Worm (Caenorhabditis elegans): Measurements from ENCODE around the gene T07A5.1.

The T07A5.1 gene

ce11 chrIII:10333961-10334542, 28.1 kb upstream of the T07A5.1 start, which contains the start of the genes jmjd-4 and mev-1 (continued):
- TF ChIP-seq nhr-77 (tag; optimal IDR thresholded peaks at IDR 0.05), result peak; percentile 71
- no peak for TF ChIP-seq sdz-12 (GFP tag; optimal IDR thresholded peaks at IDR 0.05)
- peak; percentile 86 for TF ChIP-seq ceh-20 (GFP tag; IDR thresholded peaks at IDR 0.05)
- TF ChIP-seq unc-39 (tag; optimal IDR thresholded peaks at IDR 0.05), result no peak
- TF ChIP-seq dve-1 (tag; optimal IDR thresholded peaks at IDR 0.05; ENCODE audit: insufficient read depth), result peak; percentile 94
- TF ChIP-seq ZK337.2 (GFP tag; IDR thresholded peaks at IDR 0.05), result no peak
- peak; percentile 99 for TF ChIP-seq aha-1 (tag)
- TF ChIP-seq snpc-4 (tag; optimal IDR thresholded peaks at IDR 0.05), result no peak
- TF ChIP-seq lin-39 (tag; optimal IDR thresholded peaks at IDR 0.05), result no peak
- TF ChIP-seq ceh-32 (tag; optimal IDR thresholded peaks at IDR 0.05; ENCODE audit: poor library complexity), result peak; percentile 18
- TF ChIP-seq pqm-1 (tag; optimal IDR thresholded peaks at IDR 0.05), result no peak
- peak; percentile 10 for TF ChIP-seq zip-2 (tag; optimal IDR thresholded peaks at IDR 0.05)
- no peak for TF ChIP-seq ZK546.5 (tag; optimal IDR thresholded peaks at IDR 0.05)
- TF ChIP-seq R02D3.7 (tag; optimal IDR thresholded peaks at IDR 0.05), result no peak
- 0 out of 2 replicates have a peak, but pooled peaks have one; percentile 21 for TF ChIP-seq vab-7 (GFP tag; IDR thresholded peaks at IDR 0.05)
- no peak for TF ChIP-seq aly-2 (tag; optimal IDR thresholded peaks at IDR 0.05)
- TF ChIP-seq snpc-1.2 (GFP tag; IDR thresholded peaks at IDR 0.05), result 0 out of 2 replicates have a peak, but pooled peaks have one; percentile 39
- TF ChIP-seq lin-29 (GFP tag; IDR thresholded peaks at IDR 0.05), result peak; percentile 74
- TF ChIP-seq unc-62 (GFP tag; optimal IDR thresholded peaks at IDR 0.05 in 1 of 2), result no peak
- no peak for TF ChIP-seq unc-62 (tag; optimal IDR thresholded peaks at IDR 0.05)
- peak; percentile 61 for TF ChIP-seq nhr-11 (tag; optimal IDR thresholded peaks at IDR 0.05)
- TF ChIP-seq daf-19 (GFP tag; conservative IDR thresholded peaks at IDR 0.05), result 0 out of 2 replicates have a peak, but pooled peaks have one; percentile 67
- no peak for TF ChIP-seq fos-1 (tag; optimal IDR thresholded peaks at IDR 0.05)
- no peak for TF ChIP-seq zip-11 (GFP tag; IDR thresholded peaks at IDR 0.05)
- TF ChIP-seq attf-4 (tag; optimal IDR thresholded peaks at IDR 0.05), result no peak
- no peak for TF ChIP-seq lir-3 (tag; optimal IDR thresholded peaks at IDR 0.05)
- TF ChIP-seq pha-4 (GFP tag; IDR thresholded peaks at IDR 0.05), result peak; percentile 76; the same call in 1 of the 2 replicates
- no peak for TF ChIP-seq pha-4 (tag; optimal IDR thresholded peaks at IDR 0.05)
- peak; percentile 93 for TF ChIP-seq T26A8.4 (GFP tag; IDR thresholded peaks at IDR 0.05)
- TF ChIP-seq nhr-102 (tag; optimal IDR thresholded peaks at IDR 0.05), result peak; percentile 88

- TF ChIP-seq snpc-1.2 (GFP tag; IDR thresholded peaks at IDR 0.05) (no peak), ceh-28 (tag; optimal IDR thresholded peaks at IDR 0.05) (no peak), nhr-48 (tag; optimal IDR thresholded peaks at IDR 0.05) (no peak), lin-38 (GFP tag; IDR thresholded peaks at IDR 0.05) (no peak), ces-1 (GFP tag; optimal IDR thresholded peaks at IDR 0.05) (no peak)
Observed at ce11 chrIII:10332560-10332959, 26.6 kb upstream of the T07A5.1 start, which contains the start of gene T07C4.12. Gene T07C4.12 (minus strand): TSS chrIII:10332660.

ce11 chrIII:10331232-10331631, 25.2 kb upstream of the T07A5.1 start:
- TF ChIP-seq ama-1 (optimal IDR thresholded peaks at IDR 0.05) (peak; percentile 42), pha-4 (GFP tag; IDR thresholded peaks at IDR 0.05) (0 out of 2 replicates have a peak, but pooled peaks have one; percentile 32), pha-4 (tag; optimal IDR thresholded peaks at IDR 0.05) (peak; percentile 64), daf-16 (GFP tag; optimal IDR thresholded peaks at IDR 0.05) (no peak), daf-16 (tag; optimal IDR thresholded peaks at IDR 0.05) (peak; percentile 59), hif-1 (tag; optimal IDR thresholded peaks at IDR 0.05) (peak in 1 of 2 experiments; percentile 25), aly-2 (tag; optimal IDR thresholded peaks at IDR 0.05) (no peak), mdt-29 (GFP tag; IDR thresholded peaks at IDR 0.05) (peak; percentile 17; the same call in 1 of the 2 replicates), mep-1 (tag; optimal IDR thresholded peaks at IDR 0.05) (peak; percentile 1), aha-1 (tag) (peak; percentile 31), nhr-10 (tag; optimal IDR thresholded peaks at IDR 0.05) (no peak), nhr-6 (tag; optimal IDR thresholded peaks at IDR 0.05) (peak; percentile 15), arid-1 (GFP tag; conservative IDR thresholded peaks at IDR 0.05) (no peak), hlh-11 (tag; optimal IDR thresholded peaks at IDR 0.05) (peak; percentile 29), dve-1 (tag; optimal IDR thresholded peaks at IDR 0.05; ENCODE audit: insufficient read depth) (peak; percentile 26)
